Fruit fly (Drosophila melanogaster) whole organism, embryonic: ENCODE results near the gene Trf4-2.
A peak's percentile ranks its signal among the peaks of the same experiment; 100 is the strongest.

Experiments used
- Antp ChIP-seq: fragments of 200-800 bp; sonication (Bioruptor generic); optimal IDR thresholded peaks from 3 replicates; lab custom pipeline; 2016; ENCODE audit warnings: missing biosample characterization, missing genetic modification characterization
- Blimp-1 ChIP-seq: fragments of 200-800 bp; sonication (Bioruptor generic); optimal IDR thresholded peaks from 3 replicates; lab custom pipeline; 2018; ENCODE audit warnings: missing biosample characterization, missing genetic modification characterization, mild to moderate bottlenecking, moderate library complexity, missing genetic modification reagents
- CG10366 ChIP-seq: fragments of 200-800 bp; sonication (Bioruptor generic); IDR thresholded peaks from 2 replicates; pipeline ENCODE4 v1.3.6; 2022; ENCODE audit warnings: missing biosample characterization, missing genetic modification characterization
- CG10543 ChIP-seq: fragments of 200-800 bp; sonication (Bioruptor generic); optimal IDR thresholded peaks from 3 replicates; lab custom pipeline; 2017; ENCODE audit warnings: missing biosample characterization, mild to moderate bottlenecking, missing genetic modification characterization, moderate library complexity
- CG13424 ChIP-seq: fragments of 200-800 bp; sonication (Bioruptor generic); optimal IDR thresholded peaks from 2 replicates; lab custom pipeline; 2019; ENCODE audit warnings: missing biosample characterization, mild to moderate bottlenecking, missing genetic modification characterization, moderate library complexity
- CG1602 ChIP-seq: fragments of 200-800 bp; sonication (Bioruptor generic); optimal IDR thresholded peaks from 3 replicates; lab custom pipeline; 2016; ENCODE audit warnings: missing biosample characterization, missing genetic modification characterization
- CG16779 ChIP-seq: fragments of 200-800 bp; sonication (Bioruptor generic); IDR thresholded peaks from 2 replicates; pipeline ENCODE4 v1.3.6; 2022; ENCODE audit warnings: missing biosample characterization, missing genetic modification characterization
- CG17328 ChIP-seq: fragments of 200-800 bp; sonication (Bioruptor generic); IDR thresholded peaks from 2 replicates; pipeline ENCODE4 v1.3.6; 2022; ENCODE audit warnings: missing biosample characterization, missing genetic modification characterization
- CG17829 ChIP-seq: fragments of 200-800 bp; optimal IDR thresholded peaks from 2 replicates; lab custom pipeline; 2019; ENCODE audit warnings: missing biosample characterization, mild to moderate bottlenecking, missing genetic modification characterization, moderate library complexity
- CG18619 ChIP-seq: fragments of 200-800 bp; sonication (Bioruptor generic); optimal IDR thresholded peaks from 3 replicates; lab custom pipeline; 2017; ENCODE audit warnings: missing biosample characterization, mild to moderate bottlenecking, missing genetic modification characterization
- CG31224 ChIP-seq: fragments of 200-800 bp; sonication (Bioruptor generic); IDR thresholded peaks from 2 replicates; pipeline ENCODE4 v1.3.6; 2022; ENCODE audit warnings: missing biosample characterization, missing genetic modification characterization
- CG4328 ChIP-seq: fragments of 200-800 bp; sonication (Bioruptor generic); optimal IDR thresholded peaks from 3 replicates; lab custom pipeline; 2017; ENCODE audit warnings: missing biosample characterization, missing genetic modification reagents, missing genetic modification characterization
- CG6791 ChIP-seq: fragments of 200-800 bp; sonication (Bioruptor generic); IDR thresholded peaks from 3 replicates; pipeline ENCODE4 v1.3.6; 2022; ENCODE audit warnings: missing biosample characterization, missing genetic modification characterization; ENCODE audit not compliant: partially characterized antibody
- CG7963 ChIP-seq: fragments of 200-800 bp; sonication (Bioruptor generic); IDR thresholded peaks from 3 replicates; pipeline ENCODE4 v1.3.6; 2022; ENCODE audit warnings: missing biosample characterization, missing genetic modification characterization; ENCODE audit not compliant: partially characterized antibody
- CG8388 ChIP-seq: fragments of 200-800 bp; sonication (Bioruptor generic); optimal IDR thresholded peaks from 2 replicates; lab custom pipeline; 2019; ENCODE audit warnings: missing biosample characterization, mild to moderate bottlenecking, missing genetic modification characterization, moderate library complexity
- Camta ChIP-seq: fragments of 200-800 bp; sonication (Bioruptor generic); optimal IDR thresholded peaks from 2 replicates; lab custom pipeline; 2016; ENCODE audit warnings: missing biosample characterization, missing genetic modification characterization
- CoRest ChIP-seq: fragments of 200-800 bp; sonication (Bioruptor generic); optimal IDR thresholded peaks from 3 replicates; lab custom pipeline; 2018; ENCODE audit warnings: missing biosample characterization, mild to moderate bottlenecking, missing genetic modification characterization, moderate library complexity
- Elba2 ChIP-seq: fragments of 200-800 bp; sonication (Bioruptor generic); optimal IDR thresholded peaks from 3 replicates; lab custom pipeline; 2016; ENCODE audit warnings: missing biosample characterization, missing genetic modification characterization
- Ets65A ChIP-seq: fragments of 200-800 bp; sonication (Bioruptor generic); peaks from one replicate; lab custom pipeline; 2016; ENCODE audit warnings: missing biosample characterization, missing genetic modification characterization
- Fer2 ChIP-seq: fragments of 200-800 bp; sonication (Bioruptor generic); optimal IDR thresholded peaks from 2 replicates; lab custom pipeline; 2018; ENCODE audit warnings: missing biosample characterization, mild to moderate bottlenecking, missing genetic modification characterization, moderate library complexity
- Gug ChIP-seq: fragments of 200-800 bp; sonication (Bioruptor generic); IDR thresholded peaks from 4 replicates; pipeline ENCODE4 v1.3.6; 2022; ENCODE audit warnings: missing biosample characterization, missing genetic modification characterization
- H2.0 ChIP-seq: fragments of 200-800 bp; sonication (Bioruptor generic); IDR thresholded peaks from 2 replicates; pipeline ENCODE4 v1.3.6; 2022; ENCODE audit warnings: missing biosample characterization, missing genetic modification characterization
- Hand ChIP-seq: fragments of 200-800 bp; sonication (Bioruptor generic); optimal IDR thresholded peaks from 2 replicates; lab custom pipeline; 2017; ENCODE audit warnings: mild to moderate bottlenecking, missing biosample characterization, missing genetic modification reagents, missing genetic modification characterization
- Hey ChIP-seq: fragments of 200-800 bp; sonication (Bioruptor generic); optimal IDR thresholded peaks from 3 replicates; lab custom pipeline; 2018; ENCODE audit warnings: missing biosample characterization, mild to moderate bottlenecking, missing genetic modification characterization
- Hmx ChIP-seq: fragments of 200-800 bp; sonication (Bioruptor generic); optimal IDR thresholded peaks from 2 replicates; lab custom pipeline; 2016; ENCODE audit warnings: missing biosample characterization, missing genetic modification characterization
- MESR4 ChIP-seq: fragments of 200-800 bp; sonication (Bioruptor generic); optimal IDR thresholded peaks from 2 replicates; lab custom pipeline; 2018; ENCODE audit warnings: missing biosample characterization, mild to moderate bottlenecking, missing genetic modification characterization, moderate library complexity
- Sry-β ChIP-seq: fragments of 200-800 bp; sonication (Bioruptor generic); optimal IDR thresholded peaks from 2 replicates; lab custom pipeline; 2018; ENCODE audit warnings: missing biosample characterization, mild to moderate bottlenecking, missing genetic modification characterization, moderate library complexity
- Vsx1 ChIP-seq: fragments of 200-800 bp; sonication (Bioruptor generic); optimal IDR thresholded peaks from 2 replicates; lab custom pipeline; 2017; ENCODE audit warnings: missing biosample characterization, mild to moderate bottlenecking, missing genetic modification characterization, missing genetic modification reagents
- Xbp1 ChIP-seq: fragments of 200-800 bp; sonication (Bioruptor generic); optimal IDR thresholded peaks from 3 replicates; lab custom pipeline; 2016; ENCODE audit warnings: missing biosample characterization, mild to moderate bottlenecking, missing genetic modification characterization
- YL-1 ChIP-seq: fragments of 200-800 bp; sonication (Bioruptor generic); optimal IDR thresholded peaks from 3 replicates; lab custom pipeline; 2017; ENCODE audit warnings: missing biosample characterization, mild to moderate bottlenecking, missing genetic modification characterization
- bab2 ChIP-seq: fragments of 200-800 bp; sonication (Bioruptor generic); optimal IDR thresholded peaks from 2 replicates; lab custom pipeline; 2016; ENCODE audit warnings: missing biosample characterization, missing genetic modification characterization
- chif ChIP-seq, 2 experiments: fragments of 200-800 bp; sonication (Bioruptor generic); optimal IDR thresholded peaks; 3 replicates each; lab custom pipeline; 2016; ENCODE audit warnings: missing biosample characterization in 2 of 2, missing genetic modification characterization in 2 of 2
- chinmo ChIP-seq: fragments of 200-800 bp; sonication (Bioruptor generic); IDR thresholded peaks from 4 replicates; pipeline ENCODE4 v1.3.6; 2022; ENCODE audit warnings: missing biosample characterization, missing genetic modification characterization; ENCODE audit not compliant: partially characterized antibody
- chm ChIP-seq: fragments of 200-800 bp; sonication (Bioruptor generic); IDR thresholded peaks from 2 replicates; pipeline ENCODE4 v1.3.6; 2022; ENCODE audit warnings: missing biosample characterization, missing genetic modification characterization
- cwo ChIP-seq: fragments of 200-800 bp; sonication (Bioruptor generic); optimal IDR thresholded peaks from 3 replicates; lab custom pipeline; 2017; ENCODE audit warnings: missing biosample characterization, missing genetic modification characterization, mild to moderate bottlenecking, moderate library complexity, missing genetic modification reagents
- fd96Cb ChIP-seq: fragments of 200-800 bp; sonication (Bioruptor generic); optimal IDR thresholded peaks from 2 replicates; lab custom pipeline; 2018; ENCODE audit warnings: missing biosample characterization, mild to moderate bottlenecking, missing genetic modification characterization, moderate library complexity
- fru ChIP-seq: fragments of >200 bp; optimal IDR thresholded peaks from 2 replicates; lab custom pipeline; 2017
- gfzf ChIP-seq: fragments of 200-800 bp; sonication (Bioruptor generic); optimal IDR thresholded peaks from 2 replicates; lab custom pipeline; 2016; ENCODE audit warnings: missing biosample characterization, mild to moderate bottlenecking, missing genetic modification characterization, moderate library complexity
- ham ChIP-seq: fragments of 200-800 bp; sonication (Bioruptor generic); IDR thresholded peaks from 2 replicates; pipeline ENCODE4 v1.3.6; 2022; ENCODE audit warnings: missing biosample characterization, missing genetic modification characterization
- hbn ChIP-seq: fragments of 200-800 bp; sonication (Bioruptor generic); IDR thresholded peaks from 2 replicates; pipeline ENCODE4 v1.3.6; 2022; ENCODE audit warnings: missing biosample characterization, missing genetic modification characterization; ENCODE audit not compliant: partially characterized antibody
- ind ChIP-seq: fragments of 200-800 bp; sonication (Bioruptor generic); optimal IDR thresholded peaks from 3 replicates; lab custom pipeline; 2016; ENCODE audit warnings: missing biosample characterization, missing genetic modification characterization
- insv ChIP-seq, 2 experiments: fragments of 200-800 bp; sonication (Bioruptor generic); optimal IDR thresholded peaks; 3 replicates each; lab custom pipeline; 2016 to 2018; ENCODE audit warnings: missing biosample characterization in 2 of 2, missing genetic modification characterization in 2 of 2
- kah ChIP-seq: fragments of 200-800 bp; sonication (Bioruptor generic); optimal IDR thresholded peaks from 2 replicates; lab custom pipeline; 2018; ENCODE audit warnings: missing biosample characterization, mild to moderate bottlenecking, missing genetic modification characterization
- p53 ChIP-seq: fragments of 200-800 bp; sonication (Bioruptor generic); optimal IDR thresholded peaks from 2 replicates; lab custom pipeline; 2016; ENCODE audit warnings: missing biosample characterization, missing genetic modification characterization
- row ChIP-seq: fragments of 200-800 bp; sonication (Bioruptor generic); IDR thresholded peaks from 3 replicates; pipeline ENCODE4 v1.3.6; 2022; ENCODE audit warnings: missing biosample characterization, missing genetic modification characterization
- tin ChIP-seq: fragments of 200-800 bp; sonication (Bioruptor generic); optimal IDR thresholded peaks from 3 replicates; lab custom pipeline; 2016; ENCODE audit warnings: missing biosample characterization, missing genetic modification characterization
- yki ChIP-seq: fragments of >200 bp; optimal IDR thresholded peaks from 3 replicates; lab custom pipeline; 2018
- zen2 ChIP-seq: fragments of 200-800 bp; sonication (Bioruptor generic); IDR thresholded peaks from 3 replicates; pipeline ENCODE4 v1.3.6; 2022; ENCODE audit warnings: missing biosample characterization, missing genetic modification characterization; ENCODE audit not compliant: partially characterized antibody
- zfh1 ChIP-seq: fragments of 200-800 bp; sonication (Bioruptor generic); IDR thresholded peaks from 3 replicates; pipeline ENCODE4 v1.3.6; 2022; ENCODE audit warnings: missing biosample characterization, missing genetic modification characterization

Gene Trf4-2

dm6 chr3R:24917814-24918636 is 7.0 kb upstream of the Trf4-2 start, which contains the start of the genes PIG-S, sud1 and CG11168 (continued):
- TF ChIP-seq p53 (GFP tag; lab: Kevin White, UChicago) (no peak), gfzf (peak; percentile 1), Camta (GFP tag; lab: Kevin White, UChicago) (no peak), ham (GFP tag; lab: Robert Waterston, UW) (no peak), fru (no peak), CG16779 (no peak), CG31224 (GFP tag; lab: Robert Waterston, UW) (peak; percentile 32; the same call in 1 of the 2 replicates), Ets65A (GFP tag; lab: Kevin White, UChicago) (peak; percentile 13), CG10366 (GFP tag; lab: Robert Waterston, UW) (peak; percentile 73), CG6791 (peak; percentile 82), Sry-β (peak; percentile 98), Hey (tag; lab: Kevin White, UChicago) (no peak), row (GFP tag; lab: Robert Waterston, UW) (peak; percentile 96), zfh1 (GFP tag; lab: Robert Waterston, UW) (peak; percentile 61; the same call in 2 of the 3 replicates), CG7963 (peak; percentile 54; the same call in 1 of the 3 replicates), cwo (GFP tag; lab: Kevin White, UChicago) (no peak), Gug (peak; percentile 64; the same call in 3 of the 4 replicates), zen2 (GFP tag; lab: Robert Waterston, UW) (peak; percentile 78; the same call in 2 of the 3 replicates), Hand (GFP tag; lab: Kevin White, UChicago) (no peak), CG17328 (GFP tag; lab: Robert Waterston, UW) (peak; percentile 50), Antp (GFP tag; lab: Kevin White, UChicago) (peak; percentile 10), bab2 (GFP tag; lab: Kevin White, UChicago) (no peak), insv (GFP tag; optimal IDR thresholded peaks at IDR 0.05; lab: Kevin White, UChicago) (peak in 1 of 2 experiments; percentile 80), Xbp1 (peak; percentile 70), CG1602 (GFP tag; lab: Kevin White, UChicago) (peak; percentile 65), kah (peak; percentile 12), Elba2 (GFP tag; lab: Kevin White, UChicago) (peak; percentile 41), Fer2 (tag; lab: Kevin White, UChicago) (peak; percentile 34), chm (GFP tag; lab: Robert Waterston, UW) (no peak), yki (lab: Kevin White, UChicago) (no peak), CG18619 (GFP tag; lab: Kevin White, UChicago) (no peak), CG10543 (GFP tag; lab: Kevin White, UChicago) (peak; percentile 20), Vsx1 (peak; percentile 90), CG13424 (tag; lab: Kevin White, UChicago) (peak; percentile 68), hbn (GFP tag; lab: Robert Waterston, UW) (peak; percentile 92), fd96Cb (peak; percentile 63), tin (peak; percentile 57), YL-1 (GFP tag; lab: Kevin White, UChicago) (peak; percentile 51), Blimp-1 (GFP tag; lab: Kevin White, UChicago) (no peak), Hmx (GFP tag; lab: Kevin White, UChicago) (no peak), CoRest (tag; lab: Kevin White, UChicago) (peak; percentile 78), MESR4 (peak; percentile 38), chif (GFP tag; optimal IDR thresholded peaks at IDR 0.05; lab: Kevin White, UChicago) (no peak), chinmo (peak; percentile 85; the same call in 2 of the 4 replicates), H2.0 (GFP tag; lab: Robert Waterston, UW) (peak; percentile 68), CG4328 (GFP tag; lab: Kevin White, UChicago) (no peak), CG8388 (GFP tag; lab: Kevin White, UChicago) (peak; percentile 50), CG17829 (tag; lab: Kevin White, UChicago) (peak; percentile 62), ind (GFP tag; lab: Kevin White, UChicago) (peak; percentile 73)
